Fruit fly (Drosophila melanogaster) whole organism, embryonic: Measurements from ENCODE around the gene sima.

Experiments used
- Abd-B ChIP-seq: fragments of 200-800 bp; sonication (Bioruptor generic); optimal IDR thresholded peaks from 2 replicates; lab custom pipeline; 2018; ENCODE audit warnings: missing biosample characterization, mild to moderate bottlenecking, missing genetic modification characterization, moderate library complexity
- Awh ChIP-seq: fragments of 200-800 bp; sonication (Bioruptor generic); IDR thresholded peaks from 2 replicates; pipeline ENCODE4, ENCODE4 v1.3.6; 2022; ENCODE audit warnings: missing biosample characterization, missing genetic modification characterization
- Bdp1 ChIP-seq: fragments of 200-800 bp; sonication (Bioruptor generic); optimal IDR thresholded peaks from 3 replicates; lab custom pipeline; 2016; ENCODE audit warnings: missing biosample characterization, missing genetic modification characterization
- CG10267 ChIP-seq: fragments of 200-800 bp; sonication (Bioruptor generic); optimal IDR thresholded peaks from 2 replicates; lab custom pipeline; 2018; ENCODE audit warnings: missing biosample characterization, mild to moderate bottlenecking, missing genetic modification characterization, moderate library complexity
- CG14860 ChIP-seq: fragments of 200-800 bp; sonication (Bioruptor generic); IDR thresholded peaks from 3 replicates; pipeline ENCODE4 v1.3.6; 2022; ENCODE audit warnings: missing biosample characterization, missing genetic modification characterization; ENCODE audit not compliant: partially characterized antibody
- CG15011 ChIP-seq: fragments of 200-800 bp; sonication (Bioruptor generic); optimal IDR thresholded peaks from 3 replicates; lab custom pipeline; 2018; ENCODE audit warnings: missing biosample characterization, mild to moderate bottlenecking, missing genetic modification characterization
- CG15073 ChIP-seq: fragments of 200-800 bp; sonication (Bioruptor generic); optimal IDR thresholded peaks from 2 replicates; lab custom pipeline; 2016; ENCODE audit warnings: missing biosample characterization, missing genetic modification characterization
- CG15269 ChIP-seq: fragments of 200-800 bp; sonication (Bioruptor generic); optimal IDR thresholded peaks from 2 replicates; lab custom pipeline; 2018; ENCODE audit warnings: missing biosample characterization, mild to moderate bottlenecking, missing genetic modification characterization, moderate library complexity
- CG1602 ChIP-seq: fragments of 200-800 bp; sonication (Bioruptor generic); optimal IDR thresholded peaks from 3 replicates; lab custom pipeline; 2016; ENCODE audit warnings: missing biosample characterization, missing genetic modification characterization
- CG17186 ChIP-seq: fragments of 200-800 bp; sonication (Bioruptor generic); optimal IDR thresholded peaks from 3 replicates; lab custom pipeline; 2017; ENCODE audit warnings: missing biosample characterization, missing genetic modification reagents, missing genetic modification characterization
- CG17612 ChIP-seq: fragments of 200-800 bp; sonication (Bioruptor generic); IDR thresholded peaks from 2 replicates; pipeline ENCODE4 v1.3.6; 2022; ENCODE audit warnings: missing biosample characterization, missing genetic modification characterization
- CG2875 ChIP-seq: fragments of 200-800 bp; sonication (Bioruptor generic); optimal IDR thresholded peaks from 2 replicates; lab custom pipeline; 2017; ENCODE audit warnings: missing biosample characterization, mild to moderate bottlenecking, missing genetic modification characterization, missing genetic modification reagents
- CG33213 ChIP-seq: fragments of 200-800 bp; sonication (Bioruptor generic); optimal IDR thresholded peaks from 3 replicates; lab custom pipeline; 2016; ENCODE audit warnings: missing biosample characterization, missing genetic modification characterization
- CG33557 ChIP-seq: fragments of 200-800 bp; sonication (Bioruptor generic); optimal IDR thresholded peaks from 2 replicates; lab custom pipeline; 2019; ENCODE audit warnings: missing biosample characterization, mild to moderate bottlenecking, missing genetic modification characterization, moderate library complexity
- CG3407 ChIP-seq: fragments of 200-800 bp; sonication (Bioruptor generic); optimal IDR thresholded peaks from 2 replicates; lab custom pipeline; 2018; ENCODE audit warnings: missing biosample characterization, mild to moderate bottlenecking, missing genetic modification characterization
- CG6813 ChIP-seq: fragments of 200-800 bp; sonication (Bioruptor generic); optimal IDR thresholded peaks from 2 replicates; lab custom pipeline; 2017; ENCODE audit warnings: missing biosample characterization, missing genetic modification characterization, mild to moderate bottlenecking, moderate library complexity, missing genetic modification reagents
- Dip3 ChIP-seq: fragments of 200-800 bp; sonication (Bioruptor generic); optimal IDR thresholded peaks from 3 replicates; lab custom pipeline; 2016; ENCODE audit warnings: missing biosample characterization, missing genetic modification characterization
- HLH4C ChIP-seq: fragments of 200-800 bp; sonication (Bioruptor generic); IDR thresholded peaks from 3 replicates; pipeline ENCODE4 v1.3.6; 2022; ENCODE audit warnings: missing biosample characterization, missing genetic modification characterization; ENCODE audit not compliant: partially characterized antibody
- HLH54F ChIP-seq: fragments of 200-800 bp; sonication (Bioruptor generic); optimal IDR thresholded peaks from 3 replicates; lab custom pipeline; 2016; ENCODE audit warnings: missing biosample characterization, missing genetic modification characterization
- Hey ChIP-seq: fragments of 200-800 bp; sonication (Bioruptor generic); optimal IDR thresholded peaks from 3 replicates; lab custom pipeline; 2018; ENCODE audit warnings: missing biosample characterization, mild to moderate bottlenecking, missing genetic modification characterization
- Mad ChIP-seq: fragments of 200-800 bp; sonication (Bioruptor generic); optimal IDR thresholded peaks from 2 replicates; lab custom pipeline; 2016; ENCODE audit warnings: missing biosample characterization, missing genetic modification characterization
- Myb ChIP-seq: fragments of 200-800 bp; sonication (Bioruptor generic); optimal IDR thresholded peaks from 2 replicates; lab custom pipeline; 2016; ENCODE audit warnings: missing biosample characterization, missing genetic modification characterization
- Nf-YA ChIP-seq: fragments of 200-800 bp; sonication (Bioruptor generic); IDR thresholded peaks from 2 replicates; pipeline ENCODE4 v1.3.6; 2022; ENCODE audit warnings: missing biosample characterization, missing genetic modification characterization
- Nf-YB ChIP-seq: fragments of 200-800 bp; sonication (Bioruptor generic); optimal IDR thresholded peaks from 3 replicates; lab custom pipeline; 2019; ENCODE audit warnings: missing biosample characterization, mild to moderate bottlenecking, missing genetic modification characterization, moderate library complexity
- NfI ChIP-seq: fragments of 200-800 bp; sonication (Bioruptor generic); optimal IDR thresholded peaks from 3 replicates; lab custom pipeline; 2018; ENCODE audit warnings: missing biosample characterization, mild to moderate bottlenecking, missing genetic modification characterization, moderate library complexity
- Six4 ChIP-seq: fragments of 200-800 bp; sonication (Bioruptor generic); optimal IDR thresholded peaks from 2 replicates; lab custom pipeline; 2016; ENCODE audit warnings: missing biosample characterization, missing genetic modification characterization
- Spps ChIP-seq: fragments of 200-800 bp; sonication (Bioruptor generic); optimal IDR thresholded peaks from 2 replicates; lab custom pipeline; 2018; ENCODE audit warnings: missing biosample characterization, mild to moderate bottlenecking, missing genetic modification characterization
- ase ChIP-seq: fragments of 200-800 bp; sonication (Bioruptor generic); IDR thresholded peaks from 3 replicates; pipeline ENCODE4 v1.3.6; 2022; ENCODE audit warnings: missing biosample characterization, missing genetic modification characterization
- ash1 ChIP-seq: fragments of 200-800 bp; sonication (Bioruptor generic); optimal IDR thresholded peaks from 2 replicates; lab custom pipeline; 2018; ENCODE audit warnings: missing biosample characterization, mild to moderate bottlenecking, missing genetic modification characterization
- bigmax ChIP-seq: fragments of 200-800 bp; sonication (Bioruptor generic); optimal IDR thresholded peaks from 2 replicates; lab custom pipeline; 2018; ENCODE audit warnings: missing biosample characterization, mild to moderate bottlenecking, missing genetic modification characterization
- esg ChIP-seq: fragments of 200-800 bp; sonication (Bioruptor generic); conservative IDR thresholded peaks from 2 replicates; pipeline ENCODE4 v1.3.6; 2022; ENCODE audit warnings: missing biosample characterization, missing genetic modification characterization
- fd102C ChIP-seq: fragments of 200-800 bp; sonication (Bioruptor generic); optimal IDR thresholded peaks from 2 replicates; lab custom pipeline; 2018; ENCODE audit warnings: missing biosample characterization, mild to moderate bottlenecking, missing genetic modification characterization, moderate library complexity
- gro ChIP-seq: fragments of 200-800 bp; sonication (Bioruptor generic); optimal IDR thresholded peaks from 2 replicates; lab custom pipeline; 2016; ENCODE audit warnings: missing biosample characterization, missing genetic modification characterization
- ham ChIP-seq: fragments of 200-800 bp; sonication (Bioruptor generic); IDR thresholded peaks from 2 replicates; pipeline ENCODE4 v1.3.6; 2022; ENCODE audit warnings: missing biosample characterization, missing genetic modification characterization
- knrl ChIP-seq: fragments of 200-800 bp; sonication (Bioruptor generic); IDR thresholded peaks from 3 replicates; pipeline ENCODE4 v1.3.6; 2022; ENCODE audit warnings: missing biosample characterization, missing genetic modification characterization; ENCODE audit not compliant: partially characterized antibody
- lab ChIP-seq: fragments of 200-800 bp; sonication (Bioruptor generic); optimal IDR thresholded peaks from 3 replicates; lab custom pipeline; 2017; ENCODE audit warnings: missing biosample characterization, missing genetic modification characterization, mild to moderate bottlenecking, moderate library complexity, missing genetic modification reagents
- peb ChIP-seq: fragments of 200-800 bp; sonication (Bioruptor generic); IDR thresholded peaks from 2 replicates; pipeline ENCODE4 v1.3.6; 2022; ENCODE audit warnings: missing biosample characterization, missing genetic modification characterization
- pnt ChIP-seq: fragments of 200-800 bp; sonication (Bioruptor generic); optimal IDR thresholded peaks from 3 replicates; lab custom pipeline; 2016; ENCODE audit warnings: missing biosample characterization, missing genetic modification characterization
- prd ChIP-seq, 3 experiments: fragments of >200 bp in 2 of 3; fragments of 200-800 bp in 1 of 3; sonication (Bioruptor generic) in 1 of 3; optimal IDR thresholded peaks in 2 of 3; IDR thresholded peaks in 1 of 3; 2 replicates in 2 of 3; 3 replicates in 1 of 3; pipeline versions ENCODE4 v1.3.6 to Lab custom; 2017 to 2022; ENCODE audit warnings: missing biosample characterization in 1 of 3, missing genetic modification characterization in 1 of 3
- scrt ChIP-seq: fragments of 200-800 bp; sonication (Bioruptor generic); optimal IDR thresholded peaks from 2 replicates; lab custom pipeline; 2018; ENCODE audit warnings: missing biosample characterization, mild to moderate bottlenecking, missing genetic modification characterization, moderate library complexity
- sim ChIP-seq: fragments of 200-800 bp; sonication (Bioruptor generic); IDR thresholded peaks from 2 replicates; pipeline ENCODE4 v1.3.6; 2022; ENCODE audit warnings: missing biosample characterization, missing genetic modification characterization
- slou ChIP-seq: fragments of 200-800 bp; sonication (Bioruptor generic); optimal IDR thresholded peaks from 3 replicates; lab custom pipeline; 2016; ENCODE audit warnings: missing biosample characterization, missing genetic modification characterization
- slp2 ChIP-seq: fragments of 200-800 bp; sonication (Bioruptor generic); optimal IDR thresholded peaks from 2 replicates; lab custom pipeline; 2016; ENCODE audit warnings: missing biosample characterization, missing genetic modification characterization
- sr ChIP-seq: fragments of 200-800 bp; sonication (Bioruptor generic); IDR thresholded peaks from 3 replicates; pipeline ENCODE4 v1.3.6; 2022; ENCODE audit warnings: missing biosample characterization, missing genetic modification characterization
- tap ChIP-seq: fragments of 200-800 bp; optimal IDR thresholded peaks from 3 replicates; lab custom pipeline; 2019; ENCODE audit warnings: missing biosample characterization, mild to moderate bottlenecking, missing genetic modification characterization, moderate library complexity
- trem ChIP-seq: fragments of 200-800 bp; optimal IDR thresholded peaks from 3 replicates; lab custom pipeline; 2019; ENCODE audit warnings: missing biosample characterization, mild to moderate bottlenecking, missing genetic modification characterization, moderate library complexity
- trh ChIP-seq: fragments of 200-800 bp; sonication (Bioruptor generic); optimal IDR thresholded peaks from 2 replicates; lab custom pipeline; 2016; ENCODE audit warnings: missing biosample characterization, missing genetic modification characterization

The sima gene

dm6 chr3R:30046029-30047001 lies 11.8 kb upstream of the sima start, which contains the start of the genes RpL32 and CG7943 (continued):
- TF ChIP-seq sr (GFP tag; lab: Robert Waterston, UW) (peak; percentile 89), CG33213 (GFP tag; lab: Kevin White, UChicago) (peak; percentile 96), HLH4C (GFP tag; lab: Robert Waterston, UW) (peak; percentile 100), scrt (GFP tag; lab: Kevin White, UChicago) (peak; percentile 87), sim (GFP tag; lab: Robert Waterston, UW) (peak; percentile 81), prd (optimal IDR thresholded peaks at IDR 0.05; lab: Kevin White, UChicago) (no peak), prd (GFP tag; IDR thresholded peaks at IDR 0.05; lab: Robert Waterston, UW) (peak; percentile 97), knrl (GFP tag; lab: Robert Waterston, UW) (peak; percentile 100), CG1602 (GFP tag; lab: Kevin White, UChicago) (peak; percentile 82), CG17186 (GFP tag; lab: Kevin White, UChicago) (peak; percentile 99), HLH54F (peak; percentile 90), esg (peak; percentile 95), Mad (GFP tag; lab: Kevin White, UChicago) (peak; percentile 89), peb (peak; percentile 92), CG14860 (GFP tag; lab: Robert Waterston, UW) (peak; percentile 100), trem (tag; lab: Kevin White, UChicago) (peak; percentile 93), ham (GFP tag; lab: Robert Waterston, UW) (peak; percentile 89), CG10267 (tag; lab: Kevin White, UChicago) (peak; percentile 93), Myb (peak; percentile 84), fd102C (GFP tag; lab: Kevin White, UChicago) (peak; percentile 81), Hey (peak; percentile 89), Nf-YA (peak; percentile 86), Abd-B (GFP tag; lab: Kevin White, UChicago) (peak; percentile 83), Spps (tag; lab: Kevin White, UChicago) (peak; percentile 77), Bdp1 (peak; percentile 80), CG15011 (peak; percentile 91), tap (tag; lab: Kevin White, UChicago) (peak; percentile 89), ase (GFP tag; lab: Robert Waterston, UW) (peak; percentile 94), Awh (GFP tag; lab: Robert Waterston, UW) (peak; percentile 86), bigmax (GFP tag; lab: Kevin White, UChicago) (peak; percentile 81), Dip3 (GFP tag; lab: Kevin White, UChicago) (peak; percentile 97), CG15073 (GFP tag; lab: Kevin White, UChicago) (peak; percentile 53), CG3407 (GFP tag; lab: Kevin White, UChicago) (peak; percentile 81), pnt (peak; percentile 96), Six4 (GFP tag; lab: Kevin White, UChicago) (peak; percentile 92), gro (GFP tag; lab: Kevin White, UChicago) (peak; percentile 98), ash1 (peak; percentile 94), Nf-YB (GFP tag; lab: Kevin White, UChicago) (peak; percentile 62), CG33557 (GFP tag; lab: Kevin White, UChicago) (peak; percentile 70), CG6813 (GFP tag; lab: Kevin White, UChicago) (peak; percentile 93), trh (GFP tag; lab: Kevin White, UChicago) (peak; percentile 85), slp2 (peak; percentile 93), NfI (GFP tag; lab: Kevin White, UChicago) (peak; percentile 96), slou (peak; percentile 95), CG2875 (GFP tag; lab: Kevin White, UChicago) (peak; percentile 83), CG17612 (GFP tag; lab: Robert Waterston, UW) (peak; percentile 82), CG15269 (peak; percentile 82), lab (GFP tag; lab: Kevin White, UChicago) (peak; percentile 98)
